Worm (Caenorhabditis elegans) whole organism, mixed stage, embryonic: ENCODE data around the gene R148.5.

Experiments used
- ceh-39 ChIP-seq: fragments of 150-350 bp; optimal IDR thresholded peaks from 2 replicates; lab custom pipeline; 2014; ENCODE audit warnings: missing biosample characterization, missing genetic modification characterization
- elt-1 ChIP-seq: sonication (generic microtip); optimal IDR thresholded peaks from 2 replicates; lab custom pipeline; 2017; ENCODE audit warnings: missing genetic modification characterization, mild to moderate bottlenecking, missing compliant biosample characterization, antibody characterized with exemption, moderate library complexity, borderline replicate concordance; ENCODE audit not compliant: insufficient read depth
- nhr-76 ChIP-seq: sonication (generic microtip); optimal IDR thresholded peaks from 2 replicates; lab custom pipeline; 2017; ENCODE audit warnings: missing biosample characterization, missing genetic modification characterization
- unc-39 ChIP-seq: fragments of 150-350 bp; optimal IDR thresholded peaks from 2 replicates; lab custom pipeline; 2014; ENCODE audit warnings: missing biosample characterization, missing genetic modification characterization
- unc-62 ChIP-seq: fragments of 150-350 bp; optimal IDR thresholded peaks from 2 replicates; lab custom pipeline; 2014; ENCODE audit warnings: missing biosample characterization, missing genetic modification reagents, missing genetic modification characterization

ce11 chrIII:3163448-3163847 lies 2.0 kb upstream of the R148.5 start:
- TF ChIP-seq elt-1 (tag; lab: Kevin White, UChicago) (no peak), unc-39 (tag; lab: Kevin White, UChicago) (no peak), nhr-76 (no peak), unc-62 (GFP tag; lab: Kevin White, UChicago) (no peak), ceh-39 (tag; lab: Kevin White, UChicago) (no peak)
